Fruit fly (Drosophila melanogaster) whole organism, pupa: ENCODE measurements around the gene Alr.
A peak's percentile ranks its signal among the peaks of the same experiment; 100 is the strongest.

Experiments used
- CG10348 ChIP-seq: fragments of 200-800 bp; sonication (Bioruptor generic); IDR thresholded peaks from 2 replicates; pipeline ENCODE4 v1.3.6; 2022; ENCODE audit warnings: missing biosample characterization, missing genetic modification characterization
- CG12605 ChIP-seq: fragments of 200-800 bp; sonication (Bioruptor generic); IDR thresholded peaks from 2 replicates; pipeline ENCODE4 v1.3.6; 2022; ENCODE audit warnings: missing biosample characterization, missing genetic modification characterization
- CG13204 ChIP-seq: fragments of 200-800 bp; sonication (Bioruptor generic); optimal IDR thresholded peaks from 2 replicates; lab custom pipeline; 2018; ENCODE audit warnings: missing biosample characterization, mild to moderate bottlenecking, missing genetic modification characterization, moderate library complexity
- CG14655 ChIP-seq: fragments of 200-800 bp; sonication (Bioruptor generic); optimal IDR thresholded peaks from 3 replicates; lab custom pipeline; 2017; ENCODE audit warnings: mild to moderate bottlenecking, missing biosample characterization, missing genetic modification reagents, missing genetic modification characterization
- CG15710 ChIP-seq: fragments of 200-800 bp; sonication (Bioruptor generic); optimal IDR thresholded peaks from 2 replicates; lab custom pipeline; 2018; ENCODE audit warnings: missing biosample characterization, mild to moderate bottlenecking, missing genetic modification characterization, moderate library complexity
- CG17806 ChIP-seq: fragments of 200-800 bp; sonication (Bioruptor generic); optimal IDR thresholded peaks from 2 replicates; lab custom pipeline; 2018; ENCODE audit warnings: missing biosample characterization, mild to moderate bottlenecking, missing genetic modification characterization, moderate library complexity
- CG32121 ChIP-seq: fragments of 200-800 bp; sonication (Bioruptor generic); IDR thresholded peaks from 2 replicates; pipeline ENCODE4 v1.3.6; 2022; ENCODE audit warnings: missing biosample characterization, missing genetic modification characterization
- CG34367 ChIP-seq: fragments of 200-800 bp; sonication (Bioruptor generic); optimal IDR thresholded peaks from 2 replicates; lab custom pipeline; 2018; ENCODE audit warnings: missing biosample characterization, mild to moderate bottlenecking, missing genetic modification characterization
- CG4496 ChIP-seq: fragments of 200-800 bp; sonication (Bioruptor generic); IDR thresholded peaks from 3 replicates; pipeline ENCODE4 v1.3.6; 2022; ENCODE audit warnings: missing biosample characterization, missing genetic modification characterization
- CG8159 ChIP-seq: fragments of 200-800 bp; sonication (Bioruptor generic); optimal IDR thresholded peaks from 3 replicates; lab custom pipeline; 2018; ENCODE audit warnings: missing biosample characterization, mild to moderate bottlenecking, missing genetic modification characterization, moderate library complexity
- CG8301 ChIP-seq: fragments of 200-800 bp; sonication (Bioruptor generic); optimal IDR thresholded peaks from 2 replicates; lab custom pipeline; 2018; ENCODE audit warnings: missing biosample characterization, mild to moderate bottlenecking, missing genetic modification characterization
- CG9948 ChIP-seq: fragments of 200-800 bp; sonication (Bioruptor generic); optimal IDR thresholded peaks from 2 replicates; lab custom pipeline; 2018; ENCODE audit warnings: missing biosample characterization, mild to moderate bottlenecking, missing genetic modification characterization, moderate library complexity
- D1 ChIP-seq: fragments of 200-800 bp; sonication (Bioruptor generic); optimal IDR thresholded peaks from 2 replicates; lab custom pipeline; 2018; ENCODE audit warnings: missing biosample characterization, mild to moderate bottlenecking, missing genetic modification characterization, moderate library complexity
- EcR ChIP-seq: fragments of 200-800 bp; sonication (Bioruptor generic); optimal IDR thresholded peaks from 3 replicates; lab custom pipeline; 2019; ENCODE audit warnings: missing biosample characterization, missing genetic modification characterization, mild to moderate bottlenecking, moderate library complexity, missing genetic modification reagents
- Ets98B ChIP-seq: fragments of 200-800 bp; sonication (Bioruptor generic); IDR thresholded peaks from 2 replicates; pipeline ENCODE4 v1.3.6; 2022; ENCODE audit warnings: missing biosample characterization, missing genetic modification characterization
- Pif1A ChIP-seq: fragments of 200-800 bp; sonication (Bioruptor generic); optimal IDR thresholded peaks from 3 replicates; lab custom pipeline; 2016; ENCODE audit warnings: missing biosample characterization, missing genetic modification characterization
- Pif1B ChIP-seq: fragments of 200-800 bp; sonication (Bioruptor generic); optimal IDR thresholded peaks from 3 replicates; lab custom pipeline; 2016; ENCODE audit warnings: missing biosample characterization, missing genetic modification characterization
- Snoo ChIP-seq: fragments of 200-800 bp; sonication (Bioruptor generic); optimal IDR thresholded peaks from 3 replicates; lab custom pipeline; 2017; ENCODE audit warnings: missing biosample characterization, mild to moderate bottlenecking, missing genetic modification characterization, inconsistent platforms
- fd96Ca ChIP-seq: fragments of 200-800 bp; sonication (Bioruptor generic); IDR thresholded peaks from 3 replicates; pipeline ENCODE4 v1.3.6; 2022; ENCODE audit warnings: missing biosample characterization, missing genetic modification characterization
- gl ChIP-seq: fragments of 200-800 bp; sonication (Bioruptor generic); optimal IDR thresholded peaks from 2 replicates; lab custom pipeline; 2018; ENCODE audit warnings: missing biosample characterization, mild to moderate bottlenecking, missing genetic modification characterization
- rn ChIP-seq: fragments of 200-800 bp; sonication (Bioruptor generic); IDR thresholded peaks from 2 replicates; pipeline ENCODE4 v1.3.6; 2022; ENCODE audit warnings: missing biosample characterization, missing genetic modification characterization

Alr gene

DNA sequence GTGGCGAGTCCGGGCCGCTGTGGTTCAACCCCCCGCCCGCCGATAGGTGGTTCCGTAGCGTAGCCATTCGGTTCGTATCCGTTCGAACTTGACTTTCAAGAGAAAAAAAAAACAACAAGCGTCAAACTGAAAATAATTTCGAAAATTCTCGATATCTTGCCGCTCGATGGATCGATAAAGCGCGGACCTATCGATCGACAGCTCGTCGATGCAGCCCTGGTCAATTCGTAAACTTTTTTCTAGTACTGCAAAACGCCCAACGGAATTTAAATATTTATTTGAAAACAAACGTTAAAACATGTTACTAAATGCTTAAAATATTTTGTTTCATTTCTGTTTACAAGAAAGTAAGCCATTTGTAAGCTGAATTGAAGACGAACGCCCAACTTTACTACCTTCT lies 14.1 kb downstream of the Alr start:
- TF ChIP-seq CG8159 (tag; lab: Kevin White, UChicago): no peak
- TF ChIP-seq CG8301 (tag; lab: Kevin White, UChicago): no peak
- no peak for TF ChIP-seq CG15710

DNA sequence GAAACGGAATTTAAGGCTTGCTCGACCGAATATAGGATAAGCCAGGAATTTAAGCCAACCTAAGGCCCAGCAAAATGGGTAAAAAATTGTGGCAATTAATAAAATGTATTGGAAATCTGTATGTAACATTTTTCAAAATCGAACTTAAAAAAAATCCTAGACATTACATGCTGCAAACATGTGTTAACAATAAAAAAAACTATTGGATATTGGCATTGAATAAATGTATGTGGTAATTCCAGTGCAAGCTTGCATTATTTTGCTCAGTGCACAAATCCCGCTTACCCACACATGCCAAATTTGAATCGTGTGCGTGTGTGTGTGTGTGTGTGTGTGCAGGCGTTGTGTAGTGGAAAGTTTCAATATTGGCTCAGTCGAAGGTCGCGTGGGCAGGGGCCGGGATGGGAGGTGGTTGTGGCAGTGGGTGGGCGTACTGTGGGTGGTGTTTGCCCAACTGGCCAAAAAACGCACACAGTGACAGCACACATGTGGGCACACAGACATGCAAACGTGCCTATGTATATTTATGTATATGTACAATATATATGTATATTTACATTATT lies 15.4 kb downstream of the Alr start:
- no peak for TF ChIP-seq CG32121 (GFP tag; lab: Robert Waterston, UW)
- TF ChIP-seq CG10348 (GFP tag; lab: Robert Waterston, UW): no peak
- TF ChIP-seq EcR: no peak
- no peak for TF ChIP-seq CG14655 (GFP tag; lab: Kevin White, UChicago)
- TF ChIP-seq CG9948 (tag; lab: Kevin White, UChicago): no peak
- TF ChIP-seq, all 21 proteins: peak for 0

DNA sequence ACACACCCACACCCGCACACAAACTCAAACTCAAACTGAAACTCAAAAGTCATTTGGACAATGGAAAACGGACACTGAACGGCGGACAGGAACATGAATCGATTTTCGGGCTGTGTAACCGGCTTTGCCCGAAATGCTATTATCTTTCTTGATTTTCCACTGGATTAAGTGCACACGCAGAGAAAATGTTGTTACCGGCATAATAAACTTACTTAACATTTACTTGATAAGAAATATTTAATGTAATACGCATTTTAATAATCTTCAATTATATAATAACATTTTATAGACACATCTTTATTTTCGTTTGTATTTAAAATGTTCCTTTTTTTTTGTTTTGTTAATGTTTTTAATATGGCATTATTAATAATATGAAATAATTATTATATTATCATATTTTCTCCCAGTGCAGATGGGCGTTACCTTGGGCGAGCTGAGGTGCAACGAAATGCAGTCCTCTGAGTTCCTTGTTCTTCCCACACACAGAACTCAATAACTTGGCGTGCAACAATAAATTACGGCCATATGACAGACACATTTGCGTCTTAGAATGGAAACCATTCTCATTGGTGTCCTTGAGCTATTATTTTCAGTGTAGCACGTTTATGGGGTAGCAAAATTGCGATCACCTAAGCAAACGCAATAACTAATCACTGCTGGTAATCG lies 16.8 kb downstream of the Alr start, which contains the start of gene CG12702:
CG12702 (minus strand) TSS at position 51 of the 666 bp plus-strand sequence.
- no peak for TF ChIP-seq CG9948 (tag; lab: Kevin White, UChicago)
- no peak for TF ChIP-seq fd96Ca
- no peak for TF ChIP-seq EcR
- TF ChIP-seq CG4496: no peak
- no peak for TF ChIP-seq rn (GFP tag; lab: Robert Waterston, UW)
- TF ChIP-seq Pif1A: no peak
- no peak for TF ChIP-seq Ets98B
- TF ChIP-seq CG15710: no peak
- TF ChIP-seq CG8159 (tag; lab: Kevin White, UChicago): no peak
- no peak for TF ChIP-seq CG12605
- TF ChIP-seq CG10348 (GFP tag; lab: Robert Waterston, UW): no peak
- no peak for TF ChIP-seq D1 (tag; lab: Kevin White, UChicago)

DNA sequence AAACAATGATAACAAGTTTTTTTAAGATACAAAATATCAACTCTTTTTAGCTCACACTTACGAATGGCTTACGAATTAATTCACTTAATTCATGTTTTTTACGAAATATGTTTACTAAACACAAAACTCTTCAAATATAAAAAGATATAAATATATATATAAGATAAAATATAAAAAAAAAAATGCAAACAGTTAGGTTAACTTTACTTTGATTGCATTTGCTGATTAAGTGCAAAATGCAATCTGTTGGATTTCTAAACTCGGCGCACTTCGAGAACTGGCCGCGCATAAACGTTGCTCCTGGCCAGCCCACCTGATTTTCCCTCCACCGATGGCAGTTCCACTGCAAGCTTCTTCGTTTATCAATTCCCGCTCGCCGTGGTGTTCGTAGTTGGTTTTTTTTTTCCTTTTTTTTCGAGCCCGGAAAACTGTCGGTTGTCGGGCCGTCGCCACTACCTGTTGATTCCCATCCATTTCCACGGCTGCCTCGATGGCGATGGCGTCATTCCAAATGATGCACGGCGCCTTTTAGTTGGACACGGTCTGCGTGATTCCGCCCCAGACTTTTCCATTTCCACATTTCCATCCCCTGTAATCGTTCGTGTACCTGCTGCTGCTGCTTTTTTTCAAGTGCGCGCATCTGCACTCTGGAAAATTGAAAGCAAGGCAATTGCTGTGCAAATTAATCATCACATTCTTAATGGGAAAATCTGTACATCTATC lies 17.5 kb downstream of the Alr start:
- TF ChIP-seq CG8159 (tag; lab: Kevin White, UChicago) (peak; percentile 2), CG4496 (no peak), CG14655 (GFP tag; lab: Kevin White, UChicago) (peak; percentile 19)

DNA sequence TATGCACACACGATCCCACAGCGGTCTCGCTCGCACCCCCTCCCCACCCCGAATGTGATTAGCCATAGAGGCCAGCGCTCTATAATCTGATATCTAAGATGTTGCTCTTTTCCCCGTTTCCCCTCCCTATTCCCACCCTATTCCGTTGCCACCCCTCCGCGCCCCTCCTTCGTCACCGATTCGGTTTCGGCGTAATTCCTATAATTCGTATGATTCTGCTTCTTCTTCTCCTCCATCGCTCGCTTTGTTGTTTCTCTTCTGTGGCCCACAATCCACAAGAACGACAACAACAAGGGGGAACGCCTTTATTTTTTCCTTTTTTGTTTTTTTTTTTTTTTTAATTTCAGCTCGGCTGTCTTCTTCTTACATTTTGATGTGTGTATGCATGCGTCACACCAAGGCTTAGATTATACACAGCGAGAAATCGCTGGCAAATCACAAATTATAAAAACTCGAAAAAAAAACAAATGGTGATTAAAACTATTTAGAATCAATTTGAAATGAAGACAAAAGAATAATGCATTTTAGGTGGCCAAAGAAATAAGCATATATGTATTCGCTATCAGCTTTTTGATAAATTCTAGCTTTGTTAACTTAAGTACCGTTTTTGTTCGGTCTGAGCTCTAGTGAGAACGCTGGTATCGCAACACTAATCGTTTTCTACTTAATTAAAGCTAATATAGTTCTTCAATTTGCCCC lies 21.9 kb downstream of the Alr start:
- no peak for TF ChIP-seq Ets98B
- peak; percentile 49 for TF ChIP-seq CG14655 (GFP tag; lab: Kevin White, UChicago)
- TF ChIP-seq CG15710: peak; percentile 39
- peak; percentile 58 for TF ChIP-seq CG9948 (tag; lab: Kevin White, UChicago)
- TF ChIP-seq CG8159 (tag; lab: Kevin White, UChicago): peak; percentile 54
- TF ChIP-seq CG17806 (tag; lab: Kevin White, UChicago): peak; percentile 64
- no peak for TF ChIP-seq CG10348 (GFP tag; lab: Robert Waterston, UW)
- 0 out of 3 replicates have a peak, but pooled peaks have one; percentile 27 for TF ChIP-seq CG4496
- TF ChIP-seq D1 (tag; lab: Kevin White, UChicago): no peak
- peak; percentile 45 for TF ChIP-seq CG8301 (tag; lab: Kevin White, UChicago)
- no peak for TF ChIP-seq CG32121 (GFP tag; lab: Robert Waterston, UW)
- TF ChIP-seq CG12605: peak; percentile 7; the same call in 1 of the 2 replicates
- peak; percentile 18 for TF ChIP-seq Pif1A
- no peak for TF ChIP-seq rn (GFP tag; lab: Robert Waterston, UW)
- TF ChIP-seq Pif1B (GFP tag; lab: Kevin White, UChicago): peak; percentile 51
- TF ChIP-seq CG13204: no peak
- TF ChIP-seq EcR: no peak
- no peak for TF ChIP-seq fd96Ca
- peak; percentile 46 for TF ChIP-seq CG34367 (tag; lab: Kevin White, UChicago)
- peak; percentile 27 for TF ChIP-seq gl (tag; lab: Kevin White, UChicago)
- TF ChIP-seq Snoo (tag; lab: Kevin White, UChicago): peak; percentile 37
- TF ChIP-seq, all 21 proteins: peak for 13

DNA sequence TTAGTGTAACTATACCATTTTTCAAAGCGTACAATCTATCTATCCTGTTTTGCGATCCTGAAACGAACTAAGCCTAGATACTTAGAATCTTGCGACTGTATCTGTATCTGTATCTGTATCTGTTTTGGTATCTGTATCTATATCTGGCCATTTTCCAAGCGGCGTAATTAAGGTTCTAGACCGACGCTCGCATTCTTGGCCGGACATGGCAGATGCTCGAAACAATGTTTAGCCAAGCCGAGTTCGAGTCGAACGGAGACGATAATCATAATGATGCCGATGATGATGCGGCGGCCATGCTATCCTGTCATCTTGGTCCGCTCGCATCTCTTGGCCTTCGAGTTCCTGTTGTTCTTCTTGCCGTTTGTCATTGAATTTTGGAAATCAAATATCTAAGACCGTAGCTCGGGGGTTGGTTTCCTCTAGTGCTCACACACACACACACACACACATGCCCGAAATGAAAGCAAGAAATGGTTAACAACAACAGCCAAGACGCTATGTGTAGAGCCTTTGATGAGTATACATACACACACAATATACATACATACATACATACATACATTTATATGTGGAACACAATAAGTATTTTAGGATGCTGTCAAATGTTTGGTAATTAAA lies 24.0 kb downstream of the Alr start:
- TF ChIP-seq CG14655 (GFP tag; lab: Kevin White, UChicago): no peak
- TF ChIP-seq Pif1B (GFP tag; lab: Kevin White, UChicago): no peak
- TF ChIP-seq gl (tag; lab: Kevin White, UChicago): no peak
- TF ChIP-seq CG13204: no peak
- TF ChIP-seq Ets98B: no peak
- no peak for TF ChIP-seq fd96Ca
- no peak for TF ChIP-seq CG32121 (GFP tag; lab: Robert Waterston, UW)
- TF ChIP-seq CG8301 (tag; lab: Kevin White, UChicago): no peak
- no peak for TF ChIP-seq CG34367 (tag; lab: Kevin White, UChicago)
- no peak for TF ChIP-seq CG9948 (tag; lab: Kevin White, UChicago)
- no peak for TF ChIP-seq CG15710
- no peak for TF ChIP-seq D1 (tag; lab: Kevin White, UChicago)
- no peak for TF ChIP-seq CG8159 (tag; lab: Kevin White, UChicago)
- no peak for TF ChIP-seq Pif1A
- TF ChIP-seq EcR: no peak
- TF ChIP-seq CG17806 (tag; lab: Kevin White, UChicago): no peak
- TF ChIP-seq CG4496: no peak
- no peak for TF ChIP-seq CG10348 (GFP tag; lab: Robert Waterston, UW)
- TF ChIP-seq, all 21 proteins: peak for 0
